Worm (Caenorhabditis elegans) whole organism, young adult: ENCODE data around the gene dhs-15.

Experiments
- ama-1 ChIP-seq, 3 experiments: fragments of 150-350 bp in 1 of 3; sonication (generic microtip) in 2 of 3; optimal IDR thresholded peaks; 2 replicates each; lab custom pipeline; 2014 to 2018; ENCODE audit warnings: missing biosample characterization in 2 of 3, missing genetic modification characterization in 2 of 3, missing genetic modification reagents in 2 of 3
- lin-26 ChIP-seq: fragments of 200-800 bp; sonication (Bioruptor generic); IDR thresholded peaks from 2 replicates; pipeline ENCODE4 v1.3.6; 2022; ENCODE audit warnings: missing genetic modification reagents, missing genetic modification characterization, missing compliant biosample characterization
- lsl-1 ChIP-seq: fragments of 200-800 bp; sonication (Bioruptor generic); optimal IDR thresholded peaks from 2 replicates; lab custom pipeline; 2018; ENCODE audit warnings: mild to moderate bottlenecking, missing genetic modification characterization, moderate library complexity, missing compliant biosample characterization
- nfya-2 ChIP-seq: fragments of 200-800 bp; sonication (Bioruptor generic); IDR thresholded peaks from 2 replicates; pipeline ENCODE4 v1.3.6; 2022; ENCODE audit warnings: missing genetic modification reagents, missing genetic modification characterization, missing compliant biosample characterization
- pha-4 ChIP-seq: fragments of 150-350 bp; sonication (generic microtip); optimal IDR thresholded peaks from 2 replicates; lab custom pipeline; 2014; ENCODE audit warnings: missing biosample characterization, missing genetic modification reagents, missing genetic modification characterization
- snpc-3.4 ChIP-seq: sonication (generic microtip); optimal IDR thresholded peaks from 2 replicates; lab custom pipeline; 2017; ENCODE audit warnings: missing genetic modification characterization, mild to moderate bottlenecking, missing compliant biosample characterization, antibody characterized with exemption, moderate library complexity, missing genotype, missing genetic modification reagents

DNA sequence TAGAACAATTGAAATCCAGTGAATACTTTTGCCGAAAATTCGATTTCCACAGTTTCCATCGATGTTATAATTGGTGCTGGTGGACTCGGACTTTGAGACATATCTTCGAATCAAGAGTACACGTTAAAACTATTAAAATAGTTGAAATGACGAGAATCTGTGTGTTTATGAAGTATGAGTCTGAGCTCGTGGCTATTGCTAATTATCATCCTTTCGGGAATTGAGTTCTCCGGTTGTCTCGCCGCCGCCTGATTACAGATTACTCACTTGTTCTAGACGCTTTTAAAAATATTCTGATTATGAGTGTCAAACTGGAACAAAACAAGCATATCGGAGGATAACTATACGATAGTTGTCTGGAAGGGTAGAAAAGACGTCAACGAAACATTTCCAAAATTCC, 31.5 kb downstream of the dhs-15 start, which contains the start of gene srg-56:
- TF ChIP-seq ama-1 (optimal IDR thresholded peaks at IDR 0.05; lab: Kevin White, UChicago) (no peak), ama-1 (GFP tag; optimal IDR thresholded peaks at IDR 0.05; lab: Kevin White, UChicago) (no peak), snpc-3.4 (tag; lab: Kevin White, UChicago) (no peak), lsl-1 (GFP tag; lab: Kevin White, UChicago) (no peak), pha-4 (tag; lab: Kevin White, UChicago) (no peak), nfya-2 (GFP tag; lab: Robert Waterston, UW) (no peak), lin-26 (GFP tag; lab: Robert Waterston, UW) (no peak)
